Fruit fly (Drosophila melanogaster): ENCODE results near the gene CAH8.

The CAH8 gene

DNA sequence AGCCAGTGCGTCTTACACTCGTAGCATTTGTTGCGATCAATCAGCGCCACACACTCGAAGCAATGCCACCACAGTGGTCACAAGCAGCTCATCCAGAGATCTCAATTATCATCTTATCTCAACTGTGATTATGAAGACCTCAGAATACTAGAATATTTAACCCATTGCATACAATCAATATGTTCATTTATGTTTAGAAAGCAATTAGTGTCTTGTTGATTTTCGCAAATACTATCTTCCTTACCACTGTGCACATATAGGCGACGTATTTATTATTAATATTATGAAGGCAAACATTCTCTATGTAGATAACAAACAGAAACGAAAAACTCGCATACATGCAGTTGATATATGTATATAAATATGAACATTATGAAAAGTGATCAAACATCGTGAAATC lies 30.7 kb downstream of the CAH8 start (continued):
- TF ChIP-seq CG12299 (tag; optimal IDR thresholded peaks at IDR 0.05) (no peak), kay (GFP tag; optimal IDR thresholded peaks at IDR 0.05) (no peak), MESR4 (GFP tag; optimal IDR thresholded peaks at IDR 0.05) (no peak), dmrt99B (tag; optimal IDR thresholded peaks at IDR 0.05) (peak; percentile 62), CG6854 (GFP tag; optimal IDR thresholded peaks at IDR 0.05) (no peak), CG42726 (GFP tag; IDR thresholded peaks at IDR 0.05; ENCODE audit: partially characterized antibody) (no peak), NK7.1 (GFP tag; optimal IDR thresholded peaks at IDR 0.05) (no peak), Scr (GFP tag; IDR thresholded peaks at IDR 0.05; ENCODE audit: partially characterized antibody) (no peak), Dbx (GFP tag; IDR thresholded peaks at IDR 0.05) (0 out of 3 replicates have a peak, but pooled peaks have one; percentile 25), Hmx (GFP tag; optimal IDR thresholded peaks at IDR 0.05) (no peak), inv (GFP tag; IDR thresholded peaks at IDR 0.05; ENCODE audit: partially characterized antibody) (no peak), CG5953 (GFP tag; IDR thresholded peaks at IDR 0.05) (peak; percentile 57; the same call in 1 of the 2 replicates), CG5245 (GFP tag; optimal IDR thresholded peaks at IDR 0.05) (peak; percentile 80), Myb (GFP tag; optimal IDR thresholded peaks at IDR 0.05) (no peak), CG3163 (GFP tag; optimal IDR thresholded peaks at IDR 0.05) (no peak), da (GFP tag; optimal IDR thresholded peaks at IDR 0.05) (no peak), emc (GFP tag; optimal IDR thresholded peaks at IDR 0.05) (no peak), GATAe (GFP tag; conservative IDR thresholded peaks at IDR 0.05) (0 out of 2 replicates have a peak, but pooled peaks have one; percentile 14), pb (GFP tag; optimal IDR thresholded peaks at IDR 0.05) (no peak), TFAM (GFP tag; optimal IDR thresholded peaks at IDR 0.05) (peak; percentile 17), CG3838 (GFP tag; optimal IDR thresholded peaks at IDR 0.05) (peak; percentile 53), unc-4 (GFP tag; IDR thresholded peaks at IDR 0.05; ENCODE audit: partially characterized antibody) (no peak), ro (GFP tag; IDR thresholded peaks at IDR 0.05) (0 out of 2 replicates have a peak, but pooled peaks have one; percentile 40), wor (GFP tag; IDR thresholded peaks at IDR 0.05) (0 out of 2 replicates have a peak, but pooled peaks have one; percentile 16), CG1602 (GFP tag; optimal IDR thresholded peaks at IDR 0.05) (peak; percentile 74), pita (GFP tag; optimal IDR thresholded peaks at IDR 0.05) (no peak), Aef1 (GFP tag; IDR thresholded peaks at IDR 0.05) (peak; percentile 47; the same call in 1 of the 3 replicates), Dek (tag; optimal IDR thresholded peaks at IDR 0.05) (peak; percentile 17), lmd (GFP tag; IDR thresholded peaks at IDR 0.05) (peak; percentile 54), CG5180 (GFP tag; optimal IDR thresholded peaks at IDR 0.05) (peak; percentile 22), Six4 (GFP tag; optimal IDR thresholded peaks at IDR 0.05) (peak; percentile 59), CG8359 (GFP tag; optimal IDR thresholded peaks at IDR 0.05; ENCODE audit: borderline replicate concordance) (peak; percentile 61), CG1603 (tag; optimal IDR thresholded peaks at IDR 0.05) (peak; percentile 85), hth (optimal IDR thresholded peaks at IDR 0.05) (no peak), CG17612 (GFP tag; IDR thresholded peaks at IDR 0.05) (peak; percentile 57), cg (GFP tag; optimal IDR thresholded peaks at IDR 0.05) (no peak), caup (GFP tag; optimal IDR thresholded peaks at IDR 0.05; ENCODE audit: severe bottlenecking) (peak; percentile 43), Rfx (GFP tag; IDR thresholded peaks at IDR 0.05) (peak; percentile 69), danr (GFP tag; IDR thresholded peaks at IDR 0.05) (peak; percentile 58), zfh1 (GFP tag; IDR thresholded peaks at IDR 0.05) (peak; percentile 80), luna (GFP tag; optimal IDR thresholded peaks at IDR 0.05) (no peak), tin (GFP tag; optimal IDR thresholded peaks at IDR 0.05) (peak; percentile 49), CG30403 (GFP tag; optimal IDR thresholded peaks at IDR 0.05) (peak; percentile 39), Lhr (GFP tag; optimal IDR thresholded peaks at IDR 0.05) (peak; percentile 73), jigr1 (GFP tag; IDR thresholded peaks at IDR 0.05) (no peak), zen (tag; optimal IDR thresholded peaks at IDR 0.05) (peak; percentile 72), Elba2 (GFP tag; optimal IDR thresholded peaks at IDR 0.05) (no peak), tna (GFP tag; IDR thresholded peaks at IDR 0.05; ENCODE audit: partially characterized antibody) (no peak), CoRest (tag; optimal IDR thresholded peaks at IDR 0.05) (peak; percentile 68), dimm (GFP tag; IDR thresholded peaks at IDR 0.05) (no peak), ind (GFP tag; optimal IDR thresholded peaks at IDR 0.05) (peak; percentile 47)

All from whole organism, embryonic.